Worm (Caenorhabditis elegans) whole organism, L4/young adult: ENCODE results near the gene F26H11.4.

Experiments used
- dao-5 ChIP-seq: sonication (generic microtip); optimal IDR thresholded peaks from 2 replicates; lab custom pipeline; 2016; ENCODE audit warnings: missing genotype, missing genetic modification characterization, moderate library complexity, missing compliant biosample characterization
- him-1 ChIP-seq: sonication (generic microtip); optimal IDR thresholded peaks from 2 replicates; lab custom pipeline; 2016; ENCODE audit warnings: missing genotype, missing genetic modification reagents, missing genetic modification characterization, missing compliant biosample characterization

- TF ChIP-seq dao-5 (no peak), him-1 (no peak)
These were observed 24.8 kb upstream of the F26H11.4 start, which contains the start of gene mes-2 for ce11 chrII:14383644-14384043.
